Worm (Caenorhabditis elegans) whole organism, L1 larva: ENCODE measurements around the gene T26H5.11.
A peak's percentile ranks its signal among the peaks of the same experiment; 100 is the strongest.

ENCODE experiments used
- C16A3.4 ChIP-seq: fragments of 150-350 bp; optimal IDR thresholded peaks from 2 replicates; lab custom pipeline; 2014; ENCODE audit warnings: missing biosample characterization, missing genetic modification characterization
- C34B4.2 ChIP-seq: sonication (generic microtip); optimal IDR thresholded peaks from 2 replicates; lab custom pipeline; 2017; ENCODE audit warnings: mild to moderate bottlenecking, missing genetic modification characterization, missing compliant biosample characterization
- F16B12.6 ChIP-seq: fragments of 150-350 bp; optimal IDR thresholded peaks from 2 replicates; lab custom pipeline; 2014; ENCODE audit warnings: missing biosample characterization, missing genetic modification characterization
- Y116A8C.19 ChIP-seq: sonication (generic microtip); optimal IDR thresholded peaks from 2 replicates; lab custom pipeline; 2016; ENCODE audit warnings: missing compliant biosample characterization, missing genetic modification characterization, borderline replicate concordance
- alr-1 ChIP-seq: fragments of 200-800 bp; sonication (Bioruptor generic); optimal IDR thresholded peaks from 2 replicates; lab custom pipeline; 2018; ENCODE audit warnings: borderline replicate concordance, mild to moderate bottlenecking, missing genetic modification characterization, missing compliant biosample characterization
- ama-1 ChIP-seq: fragments of 150-350 bp; optimal IDR thresholded peaks from 2 replicates; lab custom pipeline; 2014
- ceh-88 ChIP-seq: fragments of 200-800 bp; sonication (Bioruptor generic); IDR thresholded peaks from 2 replicates; pipeline ENCODE4 v1.3.6; 2022; ENCODE audit warnings: missing genetic modification characterization, missing compliant biosample characterization
- ceh-90 ChIP-seq: sonication (generic microtip); optimal IDR thresholded peaks from 2 replicates; lab custom pipeline; 2016; ENCODE audit warnings: missing genetic modification characterization, missing compliant biosample characterization
- efl-3 ChIP-seq: fragments of 200-800 bp; sonication (Bioruptor generic); optimal IDR thresholded peaks from 2 replicates; lab custom pipeline; 2018; ENCODE audit warnings: mild to moderate bottlenecking, missing genetic modification characterization, missing compliant biosample characterization
- egl-13 ChIP-seq: sonication (generic microtip); optimal IDR thresholded peaks from 2 replicates; lab custom pipeline; 2016; ENCODE audit warnings: missing genotype, missing genetic modification reagents, missing genetic modification characterization, missing compliant biosample characterization
- elt-2 ChIP-seq: sonication (generic microtip); optimal IDR thresholded peaks from 2 replicates; lab custom pipeline; 2016; ENCODE audit warnings: missing genetic modification characterization, mild to moderate bottlenecking, inconsistent platforms, missing compliant biosample characterization, missing genetic modification reagents
- ets-5 ChIP-seq: fragments of 200-800 bp; sonication (Bioruptor generic); IDR thresholded peaks from 2 replicates; pipeline ENCODE4 v1.3.6; 2022; ENCODE audit warnings: missing genetic modification characterization, missing compliant biosample characterization
- fkh-8 ChIP-seq: sonication (generic microtip); optimal IDR thresholded peaks from 2 replicates; lab custom pipeline; 2016; ENCODE audit warnings: mild to moderate bottlenecking, missing genetic modification characterization, missing compliant biosample characterization
- fos-1 ChIP-seq: fragments of 150-350 bp; optimal IDR thresholded peaks from 2 replicates; lab custom pipeline; 2014; ENCODE audit warnings: missing biosample characterization, missing genetic modification characterization
- grh-1 ChIP-seq: fragments of 200-800 bp; sonication (Bioruptor generic); IDR thresholded peaks from 2 replicates; pipeline ENCODE4 v1.3.6; 2022; ENCODE audit warnings: missing genetic modification reagents, missing genetic modification characterization, missing compliant biosample characterization
- hlh-4 ChIP-seq: sonication (generic microtip); optimal IDR thresholded peaks from 2 replicates; lab custom pipeline; 2016; ENCODE audit warnings: mild to moderate bottlenecking, missing genetic modification characterization, missing compliant biosample characterization
- lin-14 ChIP-seq: fragments of 200-800 bp; sonication (Bioruptor generic); optimal IDR thresholded peaks from 2 replicates; lab custom pipeline; 2018; ENCODE audit warnings: mild to moderate bottlenecking, missing genetic modification characterization, moderate library complexity, missing compliant biosample characterization
- lir-3 ChIP-seq: sonication (generic microtip); optimal IDR thresholded peaks from 2 replicates; lab custom pipeline; 2016; ENCODE audit warnings: mild to moderate bottlenecking, missing genetic modification characterization, moderate library complexity, missing compliant biosample characterization; ENCODE audit not compliant: poor library complexity
- mef-2 ChIP-seq: fragments of 150-350 bp; optimal IDR thresholded peaks from 2 replicates; lab custom pipeline; 2014; ENCODE audit warnings: missing biosample characterization, missing genetic modification characterization
- nhr-12 ChIP-seq: sonication (generic microtip); optimal IDR thresholded peaks from 2 replicates; lab custom pipeline; 2017; ENCODE audit warnings: missing biosample characterization, missing genetic modification characterization
- nhr-19 ChIP-seq: fragments of 200-800 bp; sonication (Bioruptor generic); conservative IDR thresholded peaks from 2 replicates; pipeline ENCODE4 v1.3.6; 2022; ENCODE audit warnings: missing genetic modification characterization, missing compliant biosample characterization
- nhr-237 ChIP-seq: fragments of 150-350 bp; optimal IDR thresholded peaks from 2 replicates; lab custom pipeline; 2014; ENCODE audit warnings: missing biosample characterization, missing genetic modification characterization
- nhr-77 ChIP-seq: fragments of 150-350 bp; optimal IDR thresholded peaks from 2 replicates; lab custom pipeline; 2014; ENCODE audit warnings: missing biosample characterization, missing genetic modification characterization
- nhr-85 ChIP-seq: sonication (generic microtip); peaks from one replicate; lab custom pipeline; 2016; ENCODE audit warnings: missing genetic modification characterization, inconsistent platforms, missing compliant biosample characterization
- nhr-90 ChIP-seq: sonication (generic microtip); optimal IDR thresholded peaks from 2 replicates; lab custom pipeline; 2016; ENCODE audit warnings: mild to moderate bottlenecking, missing genetic modification characterization, missing compliant biosample characterization; ENCODE audit not compliant: poor library complexity
- pag-3 ChIP-seq: sonication (generic microtip); optimal IDR thresholded peaks from 2 replicates; lab custom pipeline; 2017; ENCODE audit warnings: missing genetic modification characterization, mild to moderate bottlenecking, missing compliant biosample characterization, antibody characterized with exemption, borderline replicate concordance; ENCODE audit not compliant: insufficient read depth
- pax-3 ChIP-seq: fragments of 200-800 bp; sonication (Bioruptor generic); optimal IDR thresholded peaks from 2 replicates; lab custom pipeline; 2018; ENCODE audit warnings: mild to moderate bottlenecking, missing genetic modification characterization, moderate library complexity, missing compliant biosample characterization
- pqm-1 ChIP-seq: sonication (generic microtip); optimal IDR thresholded peaks from 3 replicates; lab custom pipeline; 2017; ENCODE audit warnings: missing biosample characterization, missing genetic modification characterization
- rnt-1 ChIP-seq: sonication (generic microtip); optimal IDR thresholded peaks from 2 replicates; lab custom pipeline; 2016; ENCODE audit warnings: mild to moderate bottlenecking, missing genetic modification characterization, moderate library complexity, missing compliant biosample characterization
- snu-23 ChIP-seq: sonication (generic microtip); optimal IDR thresholded peaks from 2 replicates; lab custom pipeline; 2016; ENCODE audit warnings: missing genetic modification characterization, missing compliant biosample characterization
- sptf-1 ChIP-seq: fragments of 150-350 bp; optimal IDR thresholded peaks from 2 replicates; lab custom pipeline; 2014; ENCODE audit warnings: missing biosample characterization, missing genetic modification characterization
- tlp-1 ChIP-seq: fragments of 150-350 bp; optimal IDR thresholded peaks from 2 replicates; lab custom pipeline; 2014; ENCODE audit warnings: missing biosample characterization, missing genetic modification characterization
- unc-130 ChIP-seq: fragments of 150-350 bp; optimal IDR thresholded peaks from 2 replicates; lab custom pipeline; 2017; ENCODE audit warnings: missing biosample characterization, missing genetic modification characterization, inconsistent platforms
- unc-30 ChIP-seq: sonication (generic microtip); optimal IDR thresholded peaks from 2 replicates; lab custom pipeline; 2017; ENCODE audit warnings: missing biosample characterization, missing genetic modification characterization
- unc-86 ChIP-seq: sonication (generic microtip); optimal IDR thresholded peaks from 2 replicates; lab custom pipeline; 2016; ENCODE audit warnings: missing genetic modification characterization, missing compliant biosample characterization
- vab-15 ChIP-seq: sonication (generic microtip); optimal IDR thresholded peaks from 2 replicates; lab custom pipeline; 2017; ENCODE audit warnings: missing genotype, mild to moderate bottlenecking, missing genetic modification characterization, missing compliant biosample characterization
- xbp-1 ChIP-seq: sonication (generic microtip); optimal IDR thresholded peaks from 2 replicates; lab custom pipeline; 2016; ENCODE audit warnings: missing genetic modification characterization, missing compliant biosample characterization
- ztf-11 ChIP-seq, 2 experiments: sonication (generic microtip); optimal IDR thresholded peaks; 2 replicates each; lab custom pipeline; 2016 to 2017; ENCODE audit warnings: missing genetic modification characterization in 2 of 2, missing biosample characterization in 1 of 2, missing compliant biosample characterization in 1 of 2

T26H5.11 gene

DNA sequence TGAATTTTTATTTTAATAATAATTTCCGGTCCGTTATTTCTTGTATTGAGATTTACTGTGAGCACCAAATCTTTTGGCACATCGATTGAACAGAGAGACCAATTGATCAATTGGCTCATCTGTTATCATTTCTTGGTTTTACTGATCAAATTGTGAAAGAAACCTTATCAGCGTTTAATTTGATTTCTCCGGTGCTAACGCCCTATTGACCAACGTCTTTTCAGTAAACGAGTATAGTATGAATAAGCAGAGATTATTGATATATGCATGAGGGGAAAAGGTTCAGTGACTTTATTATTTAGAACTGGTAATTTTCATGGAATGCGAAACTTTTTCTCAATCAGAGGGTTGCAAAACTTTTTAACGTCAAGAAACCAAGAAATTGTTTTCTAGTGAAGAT is 35.0 kb upstream of the T26H5.11 start:
- TF ChIP-seq xbp-1 (no peak), ztf-11 (tag; optimal IDR thresholded peaks at IDR 0.05; lab: Kevin White, UChicago) (no peak), efl-3 (GFP tag; lab: Kevin White, UChicago) (no peak), elt-2 (tag; lab: Kevin White, UChicago) (no peak), ceh-88 (GFP tag; lab: Robert Waterston, UW) (no peak)

- no peak for TF ChIP-seq fkh-8 (tag; lab: Kevin White, UChicago)
- no peak for TF ChIP-seq nhr-90 (tag; lab: Kevin White, UChicago)
- no peak for TF ChIP-seq rnt-1 (tag; lab: Kevin White, UChicago)
- TF ChIP-seq ets-5 (GFP tag; lab: Robert Waterston, UW): no peak
- no peak for TF ChIP-seq tlp-1 (tag; lab: Kevin White, UChicago)
- TF ChIP-seq elt-2 (tag; lab: Kevin White, UChicago): peak; percentile 22
- no peak for TF ChIP-seq snu-23 (GFP tag; lab: Kevin White, UChicago)
Measured at ce11 chrV:15478597-15478996, 34.5 kb upstream of the T26H5.11 start, which contains the start of gene C06B8.2. Gene C06B8.2 (minus strand): TSS chrV:15478749.

DNA sequence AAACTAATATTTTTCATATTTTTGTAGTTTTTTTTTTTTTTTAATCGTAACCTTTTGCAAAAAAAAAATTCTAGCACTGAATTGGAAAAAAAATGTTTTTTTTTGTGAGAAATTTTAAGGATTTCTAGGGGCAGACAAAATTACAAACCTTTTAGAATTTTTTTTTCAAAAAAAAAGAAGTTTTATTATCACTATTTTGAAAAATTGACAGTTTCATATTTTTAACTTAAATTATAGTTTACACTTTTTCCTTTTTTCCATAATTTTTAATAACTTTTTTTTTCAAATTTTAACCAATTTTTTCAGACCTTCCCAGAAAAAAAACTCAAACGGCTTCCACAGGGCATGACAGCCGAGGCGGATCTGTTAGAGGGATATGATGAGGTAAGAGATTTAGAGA is 26.9 kb upstream of the T26H5.11 start, which contains the start of gene dpf-1:
Gene dpf-1 (plus strand): TSS at position 301 of the 400 bp plus-strand sequence.
- TF ChIP-seq unc-130 (tag; lab: Kevin White, UChicago) (no peak), unc-86 (tag; lab: Kevin White, UChicago) (no peak), C34B4.2 (tag; lab: Kevin White, UChicago) (no peak), C16A3.4 (tag; lab: Kevin White, UChicago) (no peak), lir-3 (tag; lab: Kevin White, UChicago) (no peak), pag-3 (no peak), pax-3 (tag; lab: Kevin White, UChicago) (no peak), unc-30 (no peak), mef-2 (no peak), ceh-90 (tag; lab: Kevin White, UChicago) (no peak), nhr-85 (no peak), fos-1 (tag; lab: Kevin White, UChicago) (no peak), sptf-1 (tag; lab: Kevin White, UChicago) (no peak), pqm-1 (no peak)
- TF ChIP-seq, all 84 proteins: peak for 0

ce11 chrV:15466719-15467118 is 22.6 kb upstream of the T26H5.11 start:
- no peak for TF ChIP-seq ceh-88 (GFP tag; lab: Robert Waterston, UW)
- no peak for TF ChIP-seq nhr-85
- no peak for TF ChIP-seq vab-15 (tag; lab: Kevin White, UChicago)
- no peak for TF ChIP-seq grh-1 (GFP tag; lab: Robert Waterston, UW)
- TF ChIP-seq nhr-77 (tag; lab: Kevin White, UChicago): no peak
- no peak for TF ChIP-seq egl-13 (tag; lab: Kevin White, UChicago)
- TF ChIP-seq ama-1: no peak
- TF ChIP-seq Y116A8C.19 (tag; lab: Kevin White, UChicago): no peak
- no peak for TF ChIP-seq nhr-19
- TF ChIP-seq F16B12.6 (tag; lab: Kevin White, UChicago): no peak
- no peak for TF ChIP-seq hlh-4 (tag; lab: Kevin White, UChicago)
- no peak for TF ChIP-seq pqm-1
- no peak for TF ChIP-seq nhr-12 (tag; lab: Kevin White, UChicago)
- no peak for TF ChIP-seq alr-1 (tag; lab: Kevin White, UChicago)

- TF ChIP-seq nhr-85 (peak; percentile 44), nhr-237 (no peak), lin-14 (GFP tag; lab: Kevin White, UChicago) (no peak)
Measured at ce11 chrV:15466017-15466416, 21.9 kb upstream of the T26H5.11 start.
